Fruit fly (Drosophila melanogaster): ENCODE data around the gene nom.

The nom gene

dm6 chr3R:8741941-8742340 lies 19.0 kb downstream of the nom start:
- no peak for TF ChIP-seq noc (tag; optimal IDR thresholded peaks at IDR 0.05)

- TF ChIP-seq noc (tag; optimal IDR thresholded peaks at IDR 0.05) = no peak
Measured at dm6 chr3R:8742661-8743060, 19.7 kb downstream of the nom start.

- TF ChIP-seq noc (tag; optimal IDR thresholded peaks at IDR 0.05) = peak; percentile 51
Measured at dm6 chr3R:8744198-8744597, 21.2 kb downstream of the nom start.

- TF ChIP-seq noc (tag; optimal IDR thresholded peaks at IDR 0.05) = no peak
Measured at dm6 chr3R:8746354-8746753, 23.4 kb downstream of the nom start.

- no peak for TF ChIP-seq noc (tag; optimal IDR thresholded peaks at IDR 0.05)
Measured at dm6 chr3R:8747134-8747870, 24.3 kb downstream of the nom start, which contains the start of the genes CG9801 and Nasp. TSS of gene CG9801 (minus strand) at chr3R:8747675. TSS of gene Nasp (plus strand) at chr3R:8747798.

- peak; percentile 83 for TF ChIP-seq noc (tag; optimal IDR thresholded peaks at IDR 0.05)
Measured at dm6 chr3R:8747871-8748775, 25.1 kb downstream of the nom start.

- no peak for TF ChIP-seq noc (tag; optimal IDR thresholded peaks at IDR 0.05)
Measured at dm6 chr3R:8748776-8749126, 25.8 kb downstream of the nom start.

- no peak for TF ChIP-seq noc (tag; optimal IDR thresholded peaks at IDR 0.05)
Measured at dm6 chr3R:8767998-8768397, 45.0 kb downstream of the nom start, which contains the start of the genes CG34135 and CG11768. TSS of gene CG34135 (minus strand) at chr3R:8768191. TSS of gene CG11768 (minus strand) at chr3R:8768200.

- no peak for TF ChIP-seq noc (tag; optimal IDR thresholded peaks at IDR 0.05)
Measured at dm6 chr3R:8769094-8769493, 46.1 kb downstream of the nom start, which contains the start of gene CG8236. TSS of gene CG8236 (plus strand) at chr3R:8769394.

dm6 chr3R:8772591-8772990 lies 49.6 kb downstream of the nom start, which contains the start of gene CG13318:
TSS of gene CG13318 (minus strand) at chr3R:8772691.
- no peak for TF ChIP-seq noc (tag; optimal IDR thresholded peaks at IDR 0.05)

dm6 chr3R:8773135-8773534 lies 50.2 kb downstream of the nom start, which contains the start of gene CG34301:
TSS of gene CG34301 (plus strand) at chr3R:8773435.
- no peak for TF ChIP-seq noc (tag; optimal IDR thresholded peaks at IDR 0.05)
